Worm (Caenorhabditis elegans): ENCODE results near the gene F41G3.6.

The F41G3.6 gene

DNA sequence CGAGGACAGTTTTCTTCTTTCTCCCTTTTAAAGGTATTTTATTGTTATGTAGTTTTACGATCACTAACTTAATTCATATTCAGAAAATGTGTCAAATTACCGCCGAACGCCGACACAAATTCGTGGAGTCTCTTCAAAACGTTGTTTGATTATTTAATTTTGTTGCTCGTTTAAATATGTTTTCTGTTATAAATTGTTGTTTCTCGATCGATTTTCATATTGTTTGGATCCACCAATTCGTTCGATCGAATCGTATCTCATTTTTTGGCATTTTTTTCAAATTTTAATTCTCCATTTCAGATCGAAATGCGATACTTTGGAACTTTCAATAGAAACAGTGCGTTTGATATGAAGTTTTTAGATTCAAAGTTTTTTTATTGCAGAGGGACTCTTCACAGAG lies at the start of gene F41G3.6:
TSS of gene F41G3.6 (plus strand) at position 301 of the 400 bp plus-strand sequence.
- TF ChIP-seq sptf-1 (tag; optimal IDR thresholded peaks at IDR 0.05): no peak

DNA sequence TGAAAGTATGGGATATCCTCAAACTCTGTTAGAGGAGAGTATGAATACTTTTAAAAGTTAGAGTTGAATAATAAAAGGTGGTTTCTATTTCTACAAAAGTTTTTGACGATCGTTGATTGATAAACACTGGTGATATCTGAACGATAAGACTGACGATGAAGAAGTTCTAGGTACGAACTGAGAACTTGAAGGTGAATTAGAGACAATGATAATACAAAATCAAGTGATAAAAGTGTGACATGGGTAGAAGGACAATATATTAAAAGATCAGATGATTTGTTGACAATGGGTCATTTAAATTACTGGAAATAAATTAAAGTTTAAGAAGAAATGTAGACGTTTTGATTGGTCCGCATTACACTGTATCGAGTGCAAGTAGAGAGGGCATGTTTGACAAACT lies 47.3 kb upstream of the F41G3.6 start, which contains the start of gene C18H9.5:
TSS of gene C18H9.5 (minus strand) at position 179 of the 400 bp plus-strand sequence.
- no peak for TF ChIP-seq elt-1 (tag; optimal IDR thresholded peaks at IDR 0.05; ENCODE audit: borderline replicate concordance, insufficient read depth)
- no peak for TF ChIP-seq sem-2 (GFP tag; optimal IDR thresholded peaks at IDR 0.05)
- TF ChIP-seq snpc-4 (tag; optimal IDR thresholded peaks at IDR 0.05): no peak
- no peak for TF ChIP-seq mab-5 (tag; optimal IDR thresholded peaks at IDR 0.05)
- TF ChIP-seq lin-32 (GFP tag; optimal IDR thresholded peaks at IDR 0.05): no peak
- TF ChIP-seq nhr-2 (tag; optimal IDR thresholded peaks at IDR 0.05): no peak
- TF ChIP-seq M03D4.4 (tag; optimal IDR thresholded peaks at IDR 0.05): no peak
- no peak for TF ChIP-seq tbx-8 (GFP tag; optimal IDR thresholded peaks at IDR 0.05)
- TF ChIP-seq unc-62 (GFP tag; optimal IDR thresholded peaks at IDR 0.05): no peak
- no peak for TF ChIP-seq nhr-28 (tag; optimal IDR thresholded peaks at IDR 0.05)
- TF ChIP-seq mep-1 (tag; optimal IDR thresholded peaks at IDR 0.05): no peak
- no peak for TF ChIP-seq sptf-1 (tag; optimal IDR thresholded peaks at IDR 0.05)
- no peak for TF ChIP-seq ceh-39 (tag; optimal IDR thresholded peaks at IDR 0.05)

DNA sequence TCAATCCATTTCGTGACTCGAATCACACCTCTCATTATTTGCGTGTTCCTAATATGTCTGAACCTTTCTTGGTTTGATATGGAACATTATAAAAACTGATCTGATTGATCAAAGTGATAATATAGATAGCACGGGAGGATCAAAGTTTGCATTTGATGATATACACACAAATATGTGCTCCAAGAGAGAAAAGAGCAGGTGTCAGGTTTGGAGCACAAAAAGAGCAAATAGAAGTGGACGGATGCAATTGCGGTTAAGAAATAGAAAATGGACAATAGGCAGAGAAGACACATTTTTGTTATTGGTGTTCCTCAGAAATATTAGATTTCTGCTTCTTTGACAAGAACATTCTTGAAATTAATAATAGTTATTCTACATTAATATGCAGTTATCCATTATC lies 43.9 kb upstream of the F41G3.6 start, which contains the start of gene C18H9.1:
TSS of gene C18H9.1 (plus strand) at position 301 of the 400 bp plus-strand sequence.
- TF ChIP-seq bed-3 (GFP tag; optimal IDR thresholded peaks at IDR 0.05): no peak
- TF ChIP-seq elt-1 (tag; optimal IDR thresholded peaks at IDR 0.05; ENCODE audit: borderline replicate concordance, insufficient read depth): no peak
- no peak for TF ChIP-seq unc-62 (GFP tag; optimal IDR thresholded peaks at IDR 0.05)
- no peak for TF ChIP-seq unc-120 (tag; optimal IDR thresholded peaks at IDR 0.05; ENCODE audit: poor library complexity, severe bottlenecking)
- TF ChIP-seq blmp-1 (tag; optimal IDR thresholded peaks at IDR 0.05): no peak
- TF ChIP-seq nhr-2 (tag; optimal IDR thresholded peaks at IDR 0.05): no peak
- no peak for TF ChIP-seq M03D4.4 (tag; optimal IDR thresholded peaks at IDR 0.05)
- no peak for TF ChIP-seq ceh-43 (GFP tag; optimal IDR thresholded peaks at IDR 0.05)
- no peak for TF ChIP-seq ceh-83 (GFP tag; optimal IDR thresholded peaks at IDR 0.05)
- no peak for TF ChIP-seq lin-32 (GFP tag; optimal IDR thresholded peaks at IDR 0.05)
- no peak for TF ChIP-seq cnd-1 (tag; optimal IDR thresholded peaks at IDR 0.05)
- TF ChIP-seq zip-8 (tag; optimal IDR thresholded peaks at IDR 0.05): no peak
- TF ChIP-seq pha-4 (tag; optimal IDR thresholded peaks at IDR 0.05): no peak
- TF ChIP-seq unc-39 (tag; optimal IDR thresholded peaks at IDR 0.05): no peak
- no peak for TF ChIP-seq tbx-8 (GFP tag; optimal IDR thresholded peaks at IDR 0.05)
- no peak for TF ChIP-seq elt-3 (tag; optimal IDR thresholded peaks at IDR 0.05)
- no peak for TF ChIP-seq nhr-28 (tag; optimal IDR thresholded peaks at IDR 0.05)
- TF ChIP-seq mls-2 (tag; optimal IDR thresholded peaks at IDR 0.05): no peak
- no peak for TF ChIP-seq ceh-39 (tag; optimal IDR thresholded peaks at IDR 0.05)

DNA sequence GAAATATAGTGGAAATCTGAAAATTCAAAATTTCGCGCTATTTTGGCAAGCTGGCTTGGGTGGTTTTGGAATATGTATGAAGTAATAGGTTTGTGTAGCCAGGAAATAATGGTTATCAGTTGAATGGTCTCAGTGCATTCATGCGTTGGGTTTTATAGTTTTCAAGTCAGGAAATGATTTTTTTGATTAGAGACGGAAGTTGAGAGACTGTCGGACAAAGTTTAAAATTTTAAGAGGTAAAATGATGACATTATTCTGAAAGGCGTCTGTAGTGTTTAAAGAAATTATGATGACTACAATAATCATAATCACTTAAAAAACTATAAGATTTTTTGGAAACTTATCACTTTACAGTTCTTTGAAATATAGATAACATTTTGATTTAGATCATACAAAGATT lies 41.2 kb upstream of the F41G3.6 start, which contains the start of gene C18H9.6:
TSS of gene C18H9.6 (minus strand) at position 129 of the 400 bp plus-strand sequence.
- no peak for TF ChIP-seq sem-2 (GFP tag; optimal IDR thresholded peaks at IDR 0.05)
- no peak for TF ChIP-seq elt-1 (tag; optimal IDR thresholded peaks at IDR 0.05; ENCODE audit: borderline replicate concordance, insufficient read depth)
- no peak for TF ChIP-seq cnd-1 (tag; optimal IDR thresholded peaks at IDR 0.05)
- TF ChIP-seq tbx-8 (GFP tag; optimal IDR thresholded peaks at IDR 0.05): no peak
- TF ChIP-seq blmp-1 (tag; optimal IDR thresholded peaks at IDR 0.05): no peak
- no peak for TF ChIP-seq flh-1 (GFP tag; optimal IDR thresholded peaks at IDR 0.05)
- TF ChIP-seq lsy-2 (tag; optimal IDR thresholded peaks at IDR 0.05): no peak
- TF ChIP-seq pha-4 (tag; optimal IDR thresholded peaks at IDR 0.05): no peak
- TF ChIP-seq ces-1 (GFP tag; optimal IDR thresholded peaks at IDR 0.05): no peak
- no peak for TF ChIP-seq sptf-1 (tag; optimal IDR thresholded peaks at IDR 0.05)
- no peak for TF ChIP-seq mab-5 (tag; optimal IDR thresholded peaks at IDR 0.05)

DNA sequence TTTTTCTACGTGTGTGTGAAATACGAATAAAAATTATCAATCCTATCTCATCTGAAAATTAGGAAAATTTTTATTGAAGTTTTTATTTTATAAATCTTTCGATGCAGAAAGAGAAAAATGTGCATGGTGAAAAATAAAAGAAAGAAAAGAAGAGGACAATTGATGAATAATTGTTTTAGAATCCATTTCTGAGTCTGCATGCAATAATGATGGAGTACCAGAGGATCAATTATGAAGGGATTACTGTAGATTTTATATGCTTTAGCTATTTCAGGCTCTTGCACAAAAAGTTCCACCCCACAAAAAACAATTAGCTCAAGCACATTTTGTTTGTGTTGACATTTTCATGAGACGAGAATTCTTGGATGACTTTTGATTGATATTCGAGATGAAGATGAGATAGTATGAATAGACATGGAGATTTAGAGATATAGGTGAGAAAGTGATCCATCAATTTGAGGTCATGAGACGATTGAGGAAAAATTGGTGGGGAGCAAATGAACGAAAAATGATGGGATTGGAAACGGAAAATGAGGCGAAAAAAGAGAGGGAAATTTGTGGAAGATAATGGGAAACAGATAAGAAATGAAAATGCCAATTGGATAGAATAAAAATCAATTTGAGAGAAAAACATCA lies 37.0 kb upstream of the F41G3.6 start, which contains the start of gene rpy-1:
TSS of gene rpy-1 (minus strand) at position 51 of the 636 bp plus-strand sequence.
- TF ChIP-seq unc-120 (tag; optimal IDR thresholded peaks at IDR 0.05; ENCODE audit: poor library complexity, severe bottlenecking) (peak; percentile 35), ztf-11 (tag; optimal IDR thresholded peaks at IDR 0.05) (no peak), unc-62 (GFP tag; optimal IDR thresholded peaks at IDR 0.05) (peak; percentile 85)

All from whole organism, mixed stage, embryonic.